Fruit fly (Drosophila melanogaster): ENCODE data around the gene CG4239.

dm6 chrX:16420048-16420447, 35.0 kb downstream of the CG4239 start:
- TF ChIP-seq CG8478 (optimal IDR thresholded peaks at IDR 0.05), result no peak
- no peak for TF ChIP-seq CTCF (optimal IDR thresholded peaks at IDR 0.05)
